Worm (Caenorhabditis elegans) whole organism, young adult: ENCODE measurements around the gene str-85.

ENCODE experiments used
- B0035.1 ChIP-seq: sonication (generic microtip); optimal IDR thresholded peaks from 2 replicates; lab custom pipeline; 2016; ENCODE audit warnings: missing genetic modification characterization, mild to moderate bottlenecking, missing compliant biosample characterization, missing genotype, missing genetic modification reagents
- B0336.3 ChIP-seq: fragments of 200-800 bp; sonication (Bioruptor generic); IDR thresholded peaks from 2 replicates; pipeline ENCODE4 v1.3.6; 2022; ENCODE audit warnings: missing genetic modification characterization, missing compliant biosample characterization
- D2030.7 ChIP-seq: fragments of 200-800 bp; sonication (Bioruptor generic); IDR thresholded peaks from 2 replicates; pipeline ENCODE4 v1.3.6; 2022; ENCODE audit warnings: missing genetic modification reagents, missing genetic modification characterization, missing compliant biosample characterization
- F55B11.4 ChIP-seq: sonication (generic microtip); optimal IDR thresholded peaks from 2 replicates; lab custom pipeline; 2016; ENCODE audit warnings: missing compliant biosample characterization, missing genetic modification characterization, borderline replicate concordance; ENCODE audit not compliant: insufficient read depth
- K11D2.4 ChIP-seq: fragments of 200-800 bp; sonication (Bioruptor generic); IDR thresholded peaks from 2 replicates; pipeline ENCODE4 v1.3.6; 2022; ENCODE audit warnings: missing genetic modification reagents, missing genetic modification characterization, missing compliant biosample characterization
- K12H6.12 ChIP-seq: fragments of 200-800 bp; sonication (Bioruptor generic); optimal IDR thresholded peaks from 2 replicates; lab custom pipeline; 2018; ENCODE audit warnings: mild to moderate bottlenecking, missing genetic modification characterization, missing compliant biosample characterization
- Y79H2A.3 ChIP-seq: fragments of 200-800 bp; sonication (Bioruptor generic); conservative IDR thresholded peaks from 2 replicates; pipeline ENCODE4 v1.3.6; 2022; ENCODE audit warnings: missing genetic modification reagents, missing genetic modification characterization, missing compliant biosample characterization
- Y95B8A.8 ChIP-seq: fragments of 200-800 bp; sonication (Bioruptor generic); IDR thresholded peaks from 2 replicates; pipeline ENCODE4 v1.3.6; 2022; ENCODE audit warnings: missing genetic modification reagents, missing genetic modification characterization, missing compliant biosample characterization
- aptf-2 ChIP-seq: fragments of 200-800 bp; sonication (Bioruptor generic); conservative IDR thresholded peaks from 2 replicates; pipeline ENCODE4 v1.3.6; 2022; ENCODE audit warnings: missing genetic modification reagents, missing genetic modification characterization, missing compliant biosample characterization
- aptf-3 ChIP-seq: fragments of 200-800 bp; sonication (Bioruptor generic); IDR thresholded peaks from 2 replicates; pipeline ENCODE4 v1.3.6; 2022; ENCODE audit warnings: missing genetic modification characterization, missing compliant biosample characterization
- athp-1 ChIP-seq: sonication (generic microtip); optimal IDR thresholded peaks from 2 replicates; lab custom pipeline; 2017; ENCODE audit warnings: mild to moderate bottlenecking, missing genetic modification characterization, missing compliant biosample characterization
- attf-3 ChIP-seq: fragments of 200-800 bp; sonication (Bioruptor generic); conservative IDR thresholded peaks from 2 replicates; pipeline ENCODE4 v1.3.6; 2022; ENCODE audit warnings: missing genetic modification reagents, missing genetic modification characterization, missing compliant biosample characterization
- attf-6 ChIP-seq: fragments of 200-800 bp; sonication (Bioruptor generic); IDR thresholded peaks from 2 replicates; pipeline ENCODE4 v1.3.6; 2022; ENCODE audit warnings: missing genetic modification reagents, missing genetic modification characterization, missing compliant biosample characterization
- cebp-2 ChIP-seq: fragments of 200-800 bp; sonication (Bioruptor generic); IDR thresholded peaks from 2 replicates; pipeline ENCODE4 v1.3.6; 2022; ENCODE audit warnings: missing genetic modification characterization, missing compliant biosample characterization
- ceh-100 ChIP-seq: fragments of 200-800 bp; sonication (Bioruptor generic); IDR thresholded peaks from 2 replicates; pipeline ENCODE4 v1.3.6; 2022; ENCODE audit warnings: missing genetic modification reagents, missing genetic modification characterization, missing compliant biosample characterization
- ceh-58 ChIP-seq: fragments of 200-800 bp; sonication (Bioruptor generic); IDR thresholded peaks from 2 replicates; pipeline ENCODE4 v1.3.6; 2022; ENCODE audit warnings: missing genetic modification characterization, missing compliant biosample characterization
- egl-18 ChIP-seq: fragments of 200-800 bp; sonication (Bioruptor generic); IDR thresholded peaks from 2 replicates; pipeline ENCODE4 v1.3.6; 2022; ENCODE audit warnings: missing genetic modification reagents, missing genetic modification characterization, missing compliant biosample characterization
- egrh-3 ChIP-seq: fragments of 200-800 bp; sonication (Bioruptor generic); IDR thresholded peaks from 2 replicates; pipeline ENCODE4 v1.3.6; 2022; ENCODE audit warnings: missing genetic modification reagents, missing genetic modification characterization, missing compliant biosample characterization
- ekl-4 ChIP-seq: fragments of 200-800 bp; sonication (Bioruptor generic); IDR thresholded peaks from 2 replicates; pipeline ENCODE4 v1.3.6; 2022; ENCODE audit warnings: missing genetic modification reagents, missing genetic modification characterization, missing compliant biosample characterization
- gei-17 ChIP-seq: fragments of 200-800 bp; sonication (Bioruptor generic); optimal IDR thresholded peaks from 2 replicates; lab custom pipeline; 2018; ENCODE audit warnings: mild to moderate bottlenecking, missing genetic modification characterization, missing compliant biosample characterization
- hrde-1 ChIP-seq: sonication (generic microtip); optimal IDR thresholded peaks from 2 replicates; lab custom pipeline; 2016; ENCODE audit warnings: missing genetic modification characterization, mild to moderate bottlenecking, missing compliant biosample characterization, moderate library complexity, missing genotype, missing genetic modification reagents, borderline replicate concordance
- hsf-1 ChIP-seq: fragments of 200-800 bp; sonication (Bioruptor generic); IDR thresholded peaks from 2 replicates; pipeline ENCODE4 v1.3.6; 2022; ENCODE audit warnings: missing genetic modification reagents, missing genetic modification characterization, missing compliant biosample characterization
- let-526 ChIP-seq: fragments of 200-800 bp; sonication (Bioruptor generic); IDR thresholded peaks from 2 replicates; pipeline ENCODE4 v1.3.6; 2022; ENCODE audit warnings: missing genetic modification reagents, missing genetic modification characterization, missing compliant biosample characterization
- let-607 ChIP-seq, 2 experiments: fragments of 200-800 bp in 1 of 2; sonication (Bioruptor generic) in 1 of 2; sonication (generic microtip) in 1 of 2; optimal IDR thresholded peaks; 2 replicates each; lab custom pipeline; 2016 to 2018; ENCODE audit warnings: mild to moderate bottlenecking in 2 of 2, missing compliant biosample characterization in 2 of 2, missing genetic modification characterization in 2 of 2, moderate library complexity in 2 of 2, missing genotype in 1 of 2
- lin-26 ChIP-seq: fragments of 200-800 bp; sonication (Bioruptor generic); IDR thresholded peaks from 2 replicates; pipeline ENCODE4 v1.3.6; 2022; ENCODE audit warnings: missing genetic modification reagents, missing genetic modification characterization, missing compliant biosample characterization
- lin-40 ChIP-seq: sonication (generic microtip); optimal IDR thresholded peaks from 2 replicates; lab custom pipeline; 2016; ENCODE audit warnings: missing genetic modification characterization, mild to moderate bottlenecking, missing compliant biosample characterization, missing genotype, missing genetic modification reagents
- lin-54 ChIP-seq: fragments of 200-800 bp; sonication (Bioruptor generic); optimal IDR thresholded peaks from 2 replicates; lab custom pipeline; 2018; ENCODE audit warnings: mild to moderate bottlenecking, missing genetic modification characterization, missing compliant biosample characterization
- lir-1 ChIP-seq: fragments of 200-800 bp; sonication (Bioruptor generic); conservative IDR thresholded peaks from 2 replicates; pipeline ENCODE4 v1.3.6; 2022; ENCODE audit warnings: missing genetic modification reagents, missing genetic modification characterization, missing compliant biosample characterization
- mcd-1 ChIP-seq: fragments of 200-800 bp; sonication (Bioruptor generic); IDR thresholded peaks from 2 replicates; pipeline ENCODE4 v1.3.6; 2022; ENCODE audit warnings: missing genetic modification reagents, missing genetic modification characterization, missing compliant biosample characterization
- nfya-1 ChIP-seq: sonication (generic microtip); optimal IDR thresholded peaks from 2 replicates; lab custom pipeline; 2017; ENCODE audit warnings: antibody characterized with exemption, missing compliant biosample characterization, missing genetic modification characterization, borderline replicate concordance; ENCODE audit not compliant: insufficient read depth
- nhr-120 ChIP-seq: fragments of 200-800 bp; sonication (Bioruptor generic); IDR thresholded peaks from 2 replicates; pipeline ENCODE4 v1.3.6; 2022; ENCODE audit warnings: missing genetic modification characterization, missing compliant biosample characterization
- nhr-179 ChIP-seq: sonication (generic microtip); optimal IDR thresholded peaks from 2 replicates; lab custom pipeline; 2016; ENCODE audit warnings: mild to moderate bottlenecking, missing genetic modification characterization, missing compliant biosample characterization
- nhr-80 ChIP-seq: sonication (generic microtip); optimal IDR thresholded peaks from 2 replicates; lab custom pipeline; 2016; ENCODE audit warnings: missing genetic modification characterization, missing compliant biosample characterization
- nhr-90 ChIP-seq: sonication (generic microtip); optimal IDR thresholded peaks from 2 replicates; lab custom pipeline; 2016; ENCODE audit warnings: missing genotype, mild to moderate bottlenecking, missing genetic modification characterization, missing compliant biosample characterization
- snpc-3.4 ChIP-seq: sonication (generic microtip); optimal IDR thresholded peaks from 2 replicates; lab custom pipeline; 2017; ENCODE audit warnings: missing genetic modification characterization, mild to moderate bottlenecking, missing compliant biosample characterization, antibody characterized with exemption, moderate library complexity, missing genotype, missing genetic modification reagents
- ztf-28 ChIP-seq: fragments of 200-800 bp; sonication (Bioruptor generic); IDR thresholded peaks from 2 replicates; pipeline ENCODE4 v1.3.6; 2022; ENCODE audit warnings: missing genetic modification reagents, missing genetic modification characterization, missing compliant biosample characterization
- ztf-6 ChIP-seq: fragments of 200-800 bp; sonication (Bioruptor generic); IDR thresholded peaks from 2 replicates; pipeline ENCODE4 v1.3.6; 2022; ENCODE audit warnings: missing genetic modification reagents, missing genetic modification characterization, missing compliant biosample characterization

The str-85 gene

DNA sequence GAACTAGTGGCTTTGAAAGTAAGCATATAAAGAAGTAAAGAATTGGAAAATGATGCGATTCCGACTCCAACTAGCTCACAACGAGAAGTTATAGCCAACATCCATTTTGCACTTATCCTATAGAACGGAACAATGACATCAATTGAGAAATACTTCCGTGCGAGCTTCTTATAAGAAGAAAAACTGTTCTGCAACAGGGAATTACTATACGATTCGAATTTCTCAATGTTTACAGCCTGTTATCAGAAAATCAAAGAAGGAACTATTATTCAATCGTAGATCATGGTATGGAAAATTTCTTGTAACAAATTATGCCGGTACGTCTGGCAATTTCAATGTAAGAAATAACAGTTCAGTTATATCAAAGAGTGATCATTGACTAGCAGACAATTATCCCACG, at the start of gene str-85:
Gene str-85 (minus strand): TSS at position 101 of the 400 bp plus-strand sequence.
- no peak for TF ChIP-seq ekl-4
- TF ChIP-seq athp-1 (tag; lab: Kevin White, UChicago), result no peak
- no peak for TF ChIP-seq gei-17 (GFP tag; lab: Kevin White, UChicago)
- TF ChIP-seq ztf-28, result no peak
- no peak for TF ChIP-seq nhr-120
- no peak for TF ChIP-seq nhr-179 (tag; lab: Kevin White, UChicago)
- TF ChIP-seq snpc-3.4 (tag; lab: Kevin White, UChicago), result no peak
- no peak for TF ChIP-seq egrh-3
- no peak for TF ChIP-seq hrde-1 (tag; lab: Kevin White, UChicago)
- TF ChIP-seq attf-6 (GFP tag; lab: Robert Waterston, UW), result no peak
- TF ChIP-seq hsf-1 (GFP tag; lab: Robert Waterston, UW), result no peak
- no peak for TF ChIP-seq cebp-2 (GFP tag; lab: Robert Waterston, UW)
- no peak for TF ChIP-seq Y95B8A.8 (GFP tag; lab: Robert Waterston, UW)

DNA sequence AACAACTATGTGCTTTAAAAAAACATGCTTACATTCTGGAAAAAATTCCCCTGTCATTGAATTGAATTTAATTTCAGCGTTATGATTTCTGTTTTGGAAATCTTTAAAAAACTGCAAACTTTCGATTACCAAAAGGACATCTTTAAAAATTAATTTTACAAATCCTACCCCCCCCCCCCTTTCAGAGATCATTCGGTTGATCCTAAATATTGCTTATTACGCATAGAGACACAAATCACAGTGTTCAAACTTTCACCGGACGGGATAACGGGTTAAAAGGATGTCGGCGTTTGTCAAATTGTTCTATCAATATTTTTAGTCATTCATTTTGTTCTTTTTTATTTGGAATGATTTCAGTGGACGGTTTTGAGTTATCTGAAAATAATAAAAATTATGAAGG, 47.6 kb upstream of the str-85 start, which contains the start of gene C25E10.4:
Gene C25E10.4 (plus strand): TSS at position 301 of the 400 bp plus-strand sequence.
- TF ChIP-seq ztf-6 (GFP tag; lab: Robert Waterston, UW) (no peak), D2030.7 (GFP tag; lab: Robert Waterston, UW) (no peak), lin-54 (GFP tag; lab: Kevin White, UChicago) (no peak), let-607 (tag; optimal IDR thresholded peaks at IDR 0.05; lab: Kevin White, UChicago) (no peak), aptf-2 (GFP tag; lab: Robert Waterston, UW) (no peak)
- TF ChIP-seq, all 124 proteins: peak for 0

ce11 chrV:9030248-9030647, 44.6 kb upstream of the str-85 start, which contains the start of gene C25E10.5:
Gene C25E10.5 (plus strand): TSS chrV:9030548.
- TF ChIP-seq B0336.3 (GFP tag; lab: Robert Waterston, UW) (no peak), athp-1 (tag; lab: Kevin White, UChicago) (no peak), lin-40 (tag; lab: Kevin White, UChicago) (no peak), let-526 (GFP tag; lab: Robert Waterston, UW) (no peak), aptf-2 (GFP tag; lab: Robert Waterston, UW) (no peak), F55B11.4 (tag; lab: Kevin White, UChicago) (no peak), ceh-58 (no peak), lin-26 (GFP tag; lab: Robert Waterston, UW) (no peak), Y79H2A.3 (GFP tag; lab: Robert Waterston, UW) (no peak), lir-1 (no peak), aptf-3 (GFP tag; lab: Robert Waterston, UW) (no peak), ztf-28 (no peak), B0035.1 (tag; lab: Kevin White, UChicago) (no peak), let-607 (tag; optimal IDR thresholded peaks at IDR 0.05; lab: Kevin White, UChicago) (no peak), K11D2.4 (no peak), K12H6.12 (tag; lab: Kevin White, UChicago) (no peak), attf-6 (GFP tag; lab: Robert Waterston, UW) (no peak), egl-18 (no peak), mcd-1 (GFP tag; lab: Robert Waterston, UW) (no peak)

DNA sequence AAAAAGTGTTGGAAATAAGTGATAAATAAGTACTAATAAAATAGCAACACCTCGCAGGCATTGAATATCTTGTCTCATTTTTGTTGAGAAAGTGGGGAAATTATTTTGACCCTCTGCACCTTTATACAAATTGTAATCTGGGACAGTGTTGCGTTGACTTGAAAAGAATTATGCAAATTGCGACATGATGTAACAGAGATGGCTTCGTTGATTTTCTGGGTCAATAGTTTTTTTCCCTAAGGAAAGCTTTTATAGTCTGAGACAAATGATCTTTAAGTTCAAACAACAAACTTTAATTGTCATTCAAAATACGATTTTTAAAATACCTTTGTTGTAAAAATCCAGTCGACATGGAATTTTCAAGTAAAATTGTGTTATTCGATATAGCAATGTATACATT, 39.1 kb upstream of the str-85 start, which contains the start of gene bus-1:
Gene bus-1 (minus strand): TSS at position 101 of the 400 bp plus-strand sequence.
- TF ChIP-seq nhr-90, result no peak
- no peak for TF ChIP-seq nhr-80 (tag; lab: Kevin White, UChicago)
- no peak for TF ChIP-seq egrh-3
- no peak for TF ChIP-seq attf-3
- no peak for TF ChIP-seq ceh-100 (GFP tag; lab: Robert Waterston, UW)
- TF ChIP-seq nfya-1 (tag; lab: Kevin White, UChicago), result no peak
- TF ChIP-seq, all 124 proteins: peak for 0
